Worm (Caenorhabditis elegans) whole organism, L4/young adult: ENCODE data around the gene srr-8.

Experiments used
- W03F9.2 ChIP-seq: fragments of 150-350 bp; optimal IDR thresholded peaks from 2 replicates; lab custom pipeline; 2014; ENCODE audit warnings: missing biosample characterization, missing genetic modification characterization
- dao-5 ChIP-seq: sonication (generic microtip); optimal IDR thresholded peaks from 2 replicates; lab custom pipeline; 2016; ENCODE audit warnings: missing genotype, missing genetic modification characterization, moderate library complexity, missing compliant biosample characterization
- him-1 ChIP-seq: sonication (generic microtip); optimal IDR thresholded peaks from 2 replicates; lab custom pipeline; 2016; ENCODE audit warnings: missing genotype, missing genetic modification reagents, missing genetic modification characterization, missing compliant biosample characterization

srr-8 gene

DNA sequence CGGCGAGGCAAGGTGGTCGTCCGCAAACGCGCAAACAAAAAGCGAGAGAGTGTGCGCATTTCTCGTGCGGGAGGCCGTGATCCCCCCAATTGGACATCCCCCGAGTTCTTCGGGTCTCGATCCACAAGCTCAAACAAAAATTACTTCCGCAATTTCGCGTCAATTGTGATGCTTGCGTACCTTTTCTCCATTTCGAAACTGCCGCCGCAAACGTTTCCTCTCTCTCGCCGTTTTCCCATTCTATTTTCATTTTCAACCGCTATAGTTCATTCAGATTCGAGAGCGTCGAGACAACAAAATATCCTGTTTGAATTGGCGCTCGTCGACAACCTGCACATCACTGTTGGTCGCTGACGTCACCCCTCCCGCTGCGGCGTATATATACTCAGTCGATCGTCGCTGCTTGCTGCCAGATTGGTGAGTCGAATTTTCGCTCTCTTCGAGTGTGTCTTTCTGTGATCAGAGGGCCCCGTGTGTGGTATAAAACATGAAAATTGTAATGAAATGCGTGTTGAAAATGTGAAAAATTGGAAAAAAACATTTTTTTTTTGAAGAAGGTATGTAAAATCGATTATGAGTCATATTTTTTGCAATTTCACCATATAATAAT is 48.0 kb downstream of the srr-8 start, which contains the start of the genes pqn-51 and K11D12.14:
Gene pqn-51 (plus strand): TSS at position 275 of the 610 bp plus-strand sequence.
Gene K11D12.14 (plus strand): TSS at position 304 of the 610 bp plus-strand sequence.
- peak; percentile 0 for TF ChIP-seq W03F9.2 (tag; lab: Kevin White, UChicago)
- no peak for TF ChIP-seq dao-5 (tag; lab: Kevin White, UChicago)
- TF ChIP-seq him-1 (tag; lab: Kevin White, UChicago): peak; percentile 80

DNA sequence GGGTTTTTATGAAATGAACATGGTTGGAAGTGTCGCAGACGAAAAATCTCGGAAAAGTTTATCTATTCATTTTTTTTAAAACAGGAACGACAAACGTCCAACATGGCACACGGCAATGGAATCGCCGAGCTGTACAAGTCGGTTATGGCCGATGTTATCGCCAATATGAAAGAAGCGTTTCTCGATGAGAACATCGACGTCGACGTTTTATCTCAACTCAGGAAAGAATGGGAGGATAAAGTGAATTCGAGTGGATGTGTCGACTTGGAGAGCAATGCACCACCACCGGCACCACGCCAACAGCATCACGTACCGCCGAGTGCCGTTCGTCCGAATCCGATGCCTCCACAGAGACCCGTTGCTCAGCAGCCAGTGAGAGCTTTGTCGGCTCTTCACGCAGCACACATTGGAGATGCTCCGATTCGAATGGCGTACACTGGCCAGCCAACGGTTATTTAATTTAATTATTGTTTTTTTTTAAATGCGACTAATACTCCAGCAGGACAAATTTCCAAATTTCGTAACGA is 48.6 kb downstream of the srr-8 start:
- TF ChIP-seq dao-5 (tag; lab: Kevin White, UChicago): no peak
- TF ChIP-seq him-1 (tag; lab: Kevin White, UChicago): no peak
- TF ChIP-seq W03F9.2 (tag; lab: Kevin White, UChicago): no peak

DNA sequence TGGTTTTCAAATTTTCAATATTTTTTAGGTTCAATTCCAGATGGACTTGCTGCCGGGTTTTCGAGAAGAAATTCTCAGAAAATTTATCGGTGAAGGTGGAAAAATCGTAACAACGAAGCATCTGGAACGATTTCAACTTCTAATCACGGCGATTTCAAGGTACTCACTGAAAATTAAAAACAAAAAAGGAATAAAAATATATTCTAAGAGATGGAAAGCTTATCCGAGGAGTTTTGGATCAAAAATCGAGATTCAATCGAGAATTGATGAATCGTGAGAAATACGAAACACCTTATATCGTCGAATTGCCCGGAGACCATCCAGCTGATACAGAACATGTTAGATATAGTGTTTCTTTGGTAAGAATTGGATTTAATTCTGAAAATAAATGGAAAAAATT is 50.7 kb downstream of the srr-8 start, which contains the start of gene K11D12.12:
Gene K11D12.12 (plus strand): TSS at position 29 of the 400 bp plus-strand sequence.
- TF ChIP-seq W03F9.2 (tag; lab: Kevin White, UChicago): no peak
- no peak for TF ChIP-seq dao-5 (tag; lab: Kevin White, UChicago)
- no peak for TF ChIP-seq him-1 (tag; lab: Kevin White, UChicago)
